Worm (Caenorhabditis elegans) whole organism, L4/young adult: ENCODE measurements around the gene saeg-2.
A peak's percentile ranks its signal among the peaks of the same experiment; 100 is the strongest.

Source experiments
- W03F9.2 ChIP-seq: fragments of 150-350 bp; optimal IDR thresholded peaks from 2 replicates; lab custom pipeline; 2014; ENCODE audit warnings: missing biosample characterization, missing genetic modification characterization
- dao-5 ChIP-seq: sonication (generic microtip); optimal IDR thresholded peaks from 2 replicates; lab custom pipeline; 2016; ENCODE audit warnings: missing genotype, missing genetic modification characterization, moderate library complexity, missing compliant biosample characterization
- him-1 ChIP-seq: sonication (generic microtip); optimal IDR thresholded peaks from 2 replicates; lab custom pipeline; 2016; ENCODE audit warnings: missing genotype, missing genetic modification reagents, missing genetic modification characterization, missing compliant biosample characterization

Gene saeg-2

ce11 chrIII:9239983-9240382, at the start of gene saeg-2:
saeg-2 (plus strand) TSS chrIII:9240363.
- peak; percentile 51 for TF ChIP-seq W03F9.2
- TF ChIP-seq dao-5, result no peak

- no peak for TF ChIP-seq him-1
- TF ChIP-seq dao-5, result no peak
- TF ChIP-seq W03F9.2, result no peak
Observed at ce11 chrIII:9191091-9191490, 49.1 kb upstream of the saeg-2 start, which contains the start of gene cls-3. cls-3 (minus strand) TSS chrIII:9191109.

- no peak for TF ChIP-seq W03F9.2
- no peak for TF ChIP-seq dao-5
- TF ChIP-seq him-1, result no peak
Observed at ce11 chrIII:9199605-9200004, 40.6 kb upstream of the saeg-2 start, which contains the start of gene ZC84.6. ZC84.6 (minus strand) TSS chrIII:9199705.

- TF ChIP-seq W03F9.2, result no peak
- no peak for TF ChIP-seq dao-5
Observed at ce11 chrIII:9201977-9202376, 38.2 kb upstream of the saeg-2 start.

DNA sequence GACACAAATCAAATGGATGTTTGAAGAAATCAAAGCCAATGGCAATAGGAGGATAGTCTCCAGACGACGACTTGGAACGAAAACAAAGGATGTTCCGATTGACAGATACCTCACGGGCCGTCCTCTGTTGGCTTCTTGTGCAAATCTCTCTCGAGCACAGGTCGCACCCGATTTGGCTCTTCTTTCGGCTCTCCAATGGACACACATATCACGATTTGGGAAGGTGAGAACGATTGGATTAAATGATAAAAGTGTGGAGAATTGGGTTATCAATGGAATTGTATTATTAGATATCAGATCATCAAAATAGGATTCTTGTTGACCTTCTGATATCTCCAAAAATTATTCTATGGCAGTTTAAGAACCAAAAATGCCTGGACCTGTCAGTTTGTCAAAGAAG, 34.0 kb upstream of the saeg-2 start, which contains the start of gene ZC84.1:
Gene ZC84.1, minus strand, starts transcription at position 101 of the 400 bp plus-strand sequence.
- TF ChIP-seq W03F9.2 (no peak), dao-5 (no peak), him-1 (no peak)

ce11 chrIII:9215367-9215766, 24.8 kb upstream of the saeg-2 start, which contains the start of gene npr-29:
npr-29 (minus strand) TSS chrIII:9215467.
- no peak for TF ChIP-seq W03F9.2
- no peak for TF ChIP-seq dao-5
- TF ChIP-seq him-1, result no peak

- TF ChIP-seq dao-5, result no peak
- no peak for TF ChIP-seq W03F9.2
- no peak for TF ChIP-seq him-1
Observed at ce11 chrIII:9224986-9225385, 15.2 kb upstream of the saeg-2 start.

DNA sequence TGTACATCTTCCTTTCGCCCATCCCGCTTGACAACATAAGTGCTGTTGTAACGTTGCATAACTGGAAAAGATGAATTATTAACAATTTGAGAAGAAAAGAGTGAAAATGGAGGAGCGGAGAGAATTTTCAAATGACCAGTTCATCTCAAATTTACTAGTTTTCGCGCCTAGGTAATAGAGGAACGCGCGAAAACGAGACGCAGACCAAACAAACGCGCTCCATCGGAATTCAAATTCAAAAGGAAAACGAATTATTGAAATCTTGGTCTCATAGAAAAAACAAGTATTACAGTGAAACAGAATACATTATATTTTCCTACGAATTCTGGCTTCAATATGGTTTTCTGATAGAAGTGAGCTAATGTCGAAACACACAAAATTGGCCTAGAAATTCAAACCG, 12.0 kb upstream of the saeg-2 start:
- no peak for TF ChIP-seq dao-5

- TF ChIP-seq W03F9.2 (no peak), dao-5 (no peak), him-1 (no peak)
Observed at ce11 chrIII:9228722-9229121, 11.4 kb upstream of the saeg-2 start, which contains the start of gene rnr-1. rnr-1 (minus strand) TSS chrIII:9228798.

DNA sequence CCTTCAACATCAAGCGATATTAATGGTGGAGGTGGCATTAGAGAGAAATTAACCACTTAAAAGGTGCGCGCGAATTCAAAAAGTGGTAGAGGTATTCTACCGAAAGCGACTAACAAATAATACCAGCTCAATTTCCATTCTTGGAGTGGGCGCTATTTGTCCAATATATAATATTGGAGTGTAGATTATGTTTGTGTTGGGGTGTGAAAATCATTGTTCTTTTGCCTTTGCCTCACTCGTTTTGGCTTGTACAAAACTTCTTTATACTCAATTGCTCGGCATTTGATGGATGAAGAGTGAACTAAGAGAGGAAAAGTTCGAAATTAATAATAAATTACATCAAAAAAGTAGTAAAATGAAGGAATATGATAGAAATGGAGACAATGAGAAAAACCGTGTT, 9.0 kb upstream of the saeg-2 start, which contains the start of gene T23G5.3:
Gene T23G5.3, minus strand, starts transcription at position 101 of the 400 bp plus-strand sequence.
- TF ChIP-seq W03F9.2 (no peak), dao-5 (no peak), him-1 (no peak)

- no peak for TF ChIP-seq W03F9.2
Observed at ce11 chrIII:9236228-9236627, 3.9 kb upstream of the saeg-2 start, which contains the start of gene T23G5.2. T23G5.2 (minus strand) TSS chrIII:9236328.

DNA sequence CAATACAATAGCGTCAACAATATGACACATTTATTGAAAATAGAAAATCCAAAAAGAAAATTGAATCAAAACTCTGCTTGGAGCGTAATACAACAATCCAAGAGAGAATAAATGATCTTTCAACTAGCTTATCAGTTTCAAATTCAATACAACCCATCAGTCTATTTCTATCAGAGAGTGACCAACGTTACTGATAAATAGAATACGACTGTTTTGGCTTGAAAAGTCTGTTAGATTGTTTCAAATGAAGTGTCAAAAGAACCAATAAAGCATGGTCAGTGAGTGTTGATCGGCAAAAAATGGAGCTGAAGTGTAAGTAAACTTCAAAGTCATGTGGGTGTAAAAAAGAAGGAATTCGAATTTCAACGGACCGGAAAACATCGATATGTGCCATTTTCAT, 2.5 kb upstream of the saeg-2 start:
- TF ChIP-seq W03F9.2 (no peak), dao-5 (no peak), him-1 (no peak)

DNA sequence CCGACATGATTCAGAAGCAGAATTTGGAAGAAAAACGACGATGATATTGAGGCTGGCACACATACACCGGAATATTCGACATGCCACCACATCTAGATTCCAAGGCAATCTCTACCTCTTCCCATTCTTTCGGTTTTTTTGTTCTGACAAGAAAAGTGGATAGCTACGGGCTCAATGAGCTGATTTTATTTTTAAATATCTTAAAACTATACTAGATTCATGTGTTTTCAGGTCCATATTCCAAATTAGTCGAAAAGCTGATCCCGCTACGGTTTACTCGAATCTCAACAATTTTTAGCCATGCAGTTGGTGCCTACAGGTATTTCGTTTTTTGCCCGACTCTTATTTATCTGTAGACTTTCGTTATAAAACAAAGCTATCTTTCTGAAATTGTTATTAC, 2.5 kb downstream of the saeg-2 start, which contains the start of gene dat-1:
Gene dat-1, plus strand, starts transcription at position 301 of the 400 bp plus-strand sequence.
- TF ChIP-seq W03F9.2 (no peak), him-1 (no peak), dao-5 (no peak)

DNA sequence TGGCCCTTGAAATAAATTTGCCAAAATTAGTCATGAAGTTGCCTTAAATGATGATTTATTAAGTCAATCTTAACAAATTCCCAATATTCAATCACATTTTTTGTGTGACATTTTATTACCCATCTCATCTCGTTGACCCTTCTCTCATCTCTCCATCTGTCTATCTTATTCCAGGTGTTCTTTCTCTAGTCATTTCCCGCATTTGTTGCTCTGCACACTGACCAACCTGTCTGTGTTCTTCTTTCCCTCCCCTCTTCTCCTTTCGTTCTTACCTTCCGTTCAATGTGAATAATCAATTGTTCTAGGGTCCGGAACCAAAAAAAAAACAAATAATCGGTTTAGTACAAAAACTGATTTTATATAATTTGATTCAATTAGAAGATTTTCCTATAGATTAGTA, 7.1 kb downstream of the saeg-2 start, which contains the start of gene T02C1.1:
Gene T02C1.1, plus strand, starts transcription at position 305 of the 400 bp plus-strand sequence.
- TF ChIP-seq dao-5 (no peak), W03F9.2 (no peak), him-1 (no peak)

- TF ChIP-seq W03F9.2 (no peak), him-1 (no peak)
Observed at ce11 chrIII:9250729-9251128, 10.6 kb downstream of the saeg-2 start, which contains the start of gene T02C1.2. T02C1.2 (plus strand) TSS chrIII:9251029.

- TF ChIP-seq him-1 (no peak), W03F9.2 (no peak), dao-5 (no peak)
Observed at ce11 chrIII:9254988-9255387, 14.8 kb downstream of the saeg-2 start.

- TF ChIP-seq W03F9.2 (no peak), dao-5 (no peak), him-1 (no peak)
Observed at ce11 chrIII:9255801-9256200, 15.6 kb downstream of the saeg-2 start.
